Worm (Caenorhabditis elegans) whole organism, L2 larva: ENCODE measurements around the gene arg-1.

ENCODE experiments used
- C34F6.9 ChIP-seq: fragments of 150-350 bp; optimal IDR thresholded peaks from 2 replicates; lab custom pipeline; 2014; ENCODE audit warnings: missing biosample characterization, missing genetic modification characterization
- aly-2 ChIP-seq: fragments of 150-350 bp; optimal IDR thresholded peaks from 2 replicates; lab custom pipeline; 2014; ENCODE audit warnings: missing biosample characterization, missing genetic modification characterization
- ceh-82 ChIP-seq: fragments of 150-350 bp; optimal IDR thresholded peaks from 2 replicates; lab custom pipeline; 2014; ENCODE audit warnings: missing biosample characterization, missing genetic modification characterization
- elt-1 ChIP-seq: fragments of 150-350 bp; optimal IDR thresholded peaks from 2 replicates; lab custom pipeline; 2014; ENCODE audit warnings: missing biosample characterization, missing genetic modification characterization
- elt-3 ChIP-seq: sonication (generic microtip); optimal IDR thresholded peaks from 2 replicates; lab custom pipeline; 2017; ENCODE audit warnings: missing biosample characterization, missing genetic modification characterization
- nhr-11 ChIP-seq: fragments of 150-350 bp; optimal IDR thresholded peaks from 2 replicates; lab custom pipeline; 2014; ENCODE audit warnings: missing biosample characterization, missing genetic modification characterization
- nhr-237 ChIP-seq: fragments of 150-350 bp; optimal IDR thresholded peaks from 2 replicates; lab custom pipeline; 2014; ENCODE audit warnings: missing biosample characterization, missing genetic modification characterization
- nhr-25 ChIP-seq: fragments of 150-350 bp; sonication (generic microtip); optimal IDR thresholded peaks from 3 replicates; lab custom pipeline; 2014; ENCODE audit warnings: missing biosample characterization, missing genetic modification characterization
- snpc-4 ChIP-seq: fragments of 150-350 bp; optimal IDR thresholded peaks from 2 replicates; lab custom pipeline; 2014; ENCODE audit warnings: missing biosample characterization, missing genetic modification characterization
- unc-39 ChIP-seq: fragments of 150-350 bp; optimal IDR thresholded peaks from 2 replicates; lab custom pipeline; 2014; ENCODE audit warnings: missing biosample characterization, missing genetic modification characterization
- zag-1 ChIP-seq: fragments of 150-350 bp; optimal IDR thresholded peaks from 2 replicates; lab custom pipeline; 2014; ENCODE audit warnings: missing biosample characterization, missing genetic modification characterization

ce11 chrX:1826166-1826565 lies 39.5 kb downstream of the arg-1 start, which contains the start of gene C14E2.1:
- TF ChIP-seq aly-2 (no peak), ceh-82 (tag; lab: Kevin White, UChicago) (no peak), zag-1 (tag; lab: Kevin White, UChicago) (no peak), snpc-4 (no peak), elt-1 (tag; lab: Kevin White, UChicago) (no peak), elt-3 (no peak), nhr-237 (tag; lab: Kevin White, UChicago) (no peak), C34F6.9 (tag; lab: Kevin White, UChicago) (no peak), nhr-25 (tag; lab: Kevin White, UChicago) (no peak), nhr-11 (tag; lab: Kevin White, UChicago) (no peak), unc-39 (tag; lab: Kevin White, UChicago) (no peak)
